Worm (Caenorhabditis elegans) whole organism, L4 larva: ENCODE measurements around the gene fbxa-158.

Experiments
- F26F4.8 ChIP-seq: fragments of 200-800 bp; sonication (Bioruptor generic); conservative IDR thresholded peaks from 2 replicates; pipeline ENCODE4 v1.3.6; 2022; ENCODE audit warnings: missing genetic modification characterization, missing compliant biosample characterization
- arid-1 ChIP-seq: fragments of 200-800 bp; sonication (Bioruptor generic); conservative IDR thresholded peaks from 2 replicates; pipeline ENCODE4 v1.3.6; 2022; ENCODE audit warnings: missing genetic modification reagents, missing genetic modification characterization, missing compliant biosample characterization
- ces-1 ChIP-seq: fragments of 150-350 bp; sonication (generic microtip); optimal IDR thresholded peaks from 4 replicates; lab custom pipeline; 2014; ENCODE audit warnings: missing biosample characterization, missing genetic modification reagents, missing genetic modification characterization
- dmd-6 ChIP-seq: fragments of 200-800 bp; sonication (Bioruptor generic); IDR thresholded peaks from 2 replicates; pipeline ENCODE4 v1.3.6; 2022; ENCODE audit warnings: missing genetic modification reagents, missing genetic modification characterization, missing compliant biosample characterization
- egl-27 ChIP-seq: sonication (generic microtip); optimal IDR thresholded peaks from 3 replicates; lab custom pipeline; 2017; ENCODE audit warnings: missing biosample characterization, missing genetic modification reagents, missing genetic modification characterization
- fos-1 ChIP-seq: fragments of 150-350 bp; optimal IDR thresholded peaks from 2 replicates; lab custom pipeline; 2014; ENCODE audit warnings: missing biosample characterization, missing genetic modification characterization
- hlh-11 ChIP-seq: fragments of 200-800 bp; sonication (Bioruptor generic); optimal IDR thresholded peaks from 2 replicates; lab custom pipeline; 2018; ENCODE audit warnings: mild to moderate bottlenecking, missing genetic modification characterization, missing compliant biosample characterization
- lin-39 ChIP-seq: fragments of 150-350 bp; optimal IDR thresholded peaks from 2 replicates; lab custom pipeline; 2014; ENCODE audit warnings: missing biosample characterization, missing genetic modification reagents, missing genetic modification characterization
- mdl-1 ChIP-seq, 2 experiments: fragments of 150-350 bp in 1 of 2; sonication (generic microtip) in 1 of 2; optimal IDR thresholded peaks; 2 replicates each; lab custom pipeline; 2014 to 2017; ENCODE audit warnings: missing biosample characterization in 2 of 2, missing genetic modification characterization in 2 of 2
- mes-2 ChIP-seq: sonication (generic microtip); optimal IDR thresholded peaks from 2 replicates; lab custom pipeline; 2016; ENCODE audit warnings: missing genotype, mild to moderate bottlenecking, missing genetic modification characterization, missing compliant biosample characterization; ENCODE audit not compliant: poor library complexity, severe bottlenecking
- mxl-2 ChIP-seq: fragments of 200-800 bp; sonication (Bioruptor generic); conservative IDR thresholded peaks from 2 replicates; pipeline ENCODE4 v1.3.6; 2022; ENCODE audit warnings: missing genetic modification reagents, missing genetic modification characterization, missing compliant biosample characterization
- nhr-111 ChIP-seq: fragments of 200-800 bp; sonication (Bioruptor generic); optimal IDR thresholded peaks from 2 replicates; lab custom pipeline; 2018; ENCODE audit warnings: mild to moderate bottlenecking, missing genetic modification characterization, missing compliant biosample characterization
- nhr-42 ChIP-seq: fragments of 200-800 bp; sonication (Bioruptor generic); IDR thresholded peaks from 2 replicates; pipeline ENCODE4 v1.3.6; 2022; ENCODE audit warnings: missing genetic modification characterization, missing compliant biosample characterization
- unc-62 ChIP-seq, 3 experiments: fragments of 150-350 bp in 1 of 3; sonication (generic microtip); optimal IDR thresholded peaks in 2 of 3; peaks in 1 of 3; 1 replicate in 1 of 3; 2 replicates in 2 of 3; lab custom pipeline; 2014 to 2017; ENCODE audit warnings: missing biosample characterization in 3 of 3, missing genetic modification characterization in 3 of 3, missing genetic modification reagents in 3 of 3, missing genotype in 1 of 3

Gene fbxa-158

DNA sequence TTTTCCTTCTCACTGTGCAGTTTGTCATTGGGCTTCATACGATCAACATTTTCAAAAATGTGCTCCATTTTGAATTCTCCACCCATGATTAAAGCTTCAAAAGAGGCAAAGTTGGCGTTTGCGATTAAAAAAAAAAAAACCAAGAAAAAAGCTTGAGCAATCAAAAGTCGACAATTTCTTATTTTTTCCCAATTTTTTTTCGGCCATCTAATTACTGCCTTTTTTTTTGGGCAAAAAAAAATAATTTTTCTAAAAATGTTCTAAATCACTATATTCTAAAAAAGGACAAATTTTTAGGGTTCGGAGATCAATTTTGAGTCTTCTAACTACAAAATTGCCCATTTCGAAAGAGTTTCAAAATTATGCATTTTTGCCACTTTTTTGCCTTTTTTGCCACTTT lies 45.0 kb downstream of the fbxa-158 start, which contains the start of gene K05F6.10:
Gene K05F6.10 (minus strand): TSS at position 101 of the 400 bp plus-strand sequence.
- TF ChIP-seq ces-1 (GFP tag; lab: Kevin White, UChicago) = no peak
- no peak for TF ChIP-seq fos-1 (tag; lab: Kevin White, UChicago)
- no peak for TF ChIP-seq mdl-1 (tag; optimal IDR thresholded peaks at IDR 0.05; lab: Kevin White, UChicago)
- TF ChIP-seq arid-1 (GFP tag; lab: Robert Waterston, UW) = no peak
- TF ChIP-seq nhr-42 = no peak
- TF ChIP-seq nhr-111 (GFP tag; lab: Kevin White, UChicago) = no peak
- TF ChIP-seq dmd-6 (GFP tag; lab: Robert Waterston, UW) = no peak
- no peak for TF ChIP-seq hlh-11 (tag; lab: Kevin White, UChicago)
- TF ChIP-seq, all 104 proteins: peak for 0

DNA sequence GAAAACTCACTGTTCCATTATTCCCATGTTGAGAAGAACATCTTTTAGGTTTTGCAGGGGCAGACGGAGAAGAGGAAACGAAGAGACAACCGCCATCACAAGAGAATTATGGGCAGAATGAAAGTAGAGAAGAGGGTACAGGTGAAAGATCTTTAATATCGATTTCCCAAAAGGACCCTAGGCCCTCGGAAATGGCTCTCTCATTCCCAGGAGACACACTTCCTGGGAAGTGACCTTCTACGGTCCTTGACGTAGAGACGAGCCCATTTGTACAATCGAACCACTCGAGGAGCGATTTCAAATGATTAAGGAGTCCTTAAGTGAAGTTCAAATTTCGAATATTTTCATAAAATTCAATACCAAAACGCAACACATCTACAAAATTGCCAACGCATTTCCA lies 50.0 kb downstream of the fbxa-158 start, which contains the start of gene fbxb-46:
Gene fbxb-46 (minus strand): TSS at position 101 of the 400 bp plus-strand sequence.
- TF ChIP-seq egl-27 (tag; lab: Kevin White, UChicago) (no peak), F26F4.8 (GFP tag; lab: Robert Waterston, UW) (no peak), mes-2 (no peak), lin-39 (tag; lab: Kevin White, UChicago) (no peak), unc-62 (GFP tag; optimal IDR thresholded peaks at IDR 0.05 in 1 of 2; lab: Kevin White, UChicago) (no peak), unc-62 (tag; optimal IDR thresholded peaks at IDR 0.05; lab: Kevin White, UChicago) (no peak), dmd-6 (GFP tag; lab: Robert Waterston, UW) (no peak), mxl-2 (no peak)
